Fruit fly (Drosophila melanogaster) whole organism, adult: ENCODE data around the gene pix.

Experiments used
- CG11617 ChIP-seq: fragments of 200-800 bp; sonication (Bioruptor generic); optimal IDR thresholded peaks from 2 replicates; lab custom pipeline; 2017; ENCODE audit warnings: mild to moderate bottlenecking, missing biosample characterization, missing genetic modification reagents, missing genetic modification characterization
- CG12768 ChIP-seq: fragments of 200-800 bp; sonication (Bioruptor generic); optimal IDR thresholded peaks from 2 replicates; lab custom pipeline; 2017; ENCODE audit warnings: missing biosample characterization, missing genetic modification characterization, mild to moderate bottlenecking, moderate library complexity, missing genetic modification reagents
- CG14711 ChIP-seq: fragments of 200-800 bp; sonication (Bioruptor generic); optimal IDR thresholded peaks from 2 replicates; lab custom pipeline; 2018; ENCODE audit warnings: missing biosample characterization, mild to moderate bottlenecking, missing genetic modification characterization, moderate library complexity
- CG1620 ChIP-seq: fragments of 200-800 bp; sonication (Bioruptor generic); optimal IDR thresholded peaks from 2 replicates; lab custom pipeline; 2016; ENCODE audit warnings: missing biosample characterization, missing genetic modification characterization
- CG33017 ChIP-seq: fragments of 200-800 bp; sonication (Bioruptor generic); optimal IDR thresholded peaks from 2 replicates; lab custom pipeline; 2018; ENCODE audit warnings: missing biosample characterization, mild to moderate bottlenecking, missing genetic modification characterization, moderate library complexity
- CG5204 ChIP-seq: fragments of 200-800 bp; sonication (Bioruptor generic); optimal IDR thresholded peaks from 2 replicates; lab custom pipeline; 2016; ENCODE audit warnings: missing biosample characterization, missing genetic modification characterization
- CG7045 ChIP-seq: fragments of 200-800 bp; sonication (Bioruptor generic); optimal IDR thresholded peaks from 2 replicates; lab custom pipeline; 2017; ENCODE audit warnings: missing biosample characterization, mild to moderate bottlenecking, missing genetic modification characterization
- CG7101 ChIP-seq: fragments of 200-800 bp; sonication (Bioruptor generic); optimal IDR thresholded peaks from 2 replicates; lab custom pipeline; 2018; ENCODE audit warnings: missing biosample characterization, mild to moderate bottlenecking, missing genetic modification characterization, moderate library complexity
- Clk ChIP-seq: fragments of 200-800 bp; sonication (Bioruptor generic); optimal IDR thresholded peaks from 2 replicates; lab custom pipeline; 2017; ENCODE audit warnings: missing biosample characterization, missing genetic modification characterization
- Crg-1 ChIP-seq: fragments of 200-800 bp; sonication (Bioruptor generic); optimal IDR thresholded peaks from 2 replicates; lab custom pipeline; 2016; ENCODE audit warnings: missing biosample characterization, missing genetic modification characterization
- Hr96 ChIP-seq: fragments of 200-800 bp; sonication (Bioruptor generic); optimal IDR thresholded peaks from 2 replicates; lab custom pipeline; 2016; ENCODE audit warnings: missing biosample characterization, missing genetic modification characterization
- Mnt ChIP-seq: fragments of 200-800 bp; sonication (Bioruptor generic); optimal IDR thresholded peaks from 2 replicates; lab custom pipeline; 2016; ENCODE audit warnings: missing biosample characterization, mild to moderate bottlenecking, missing genetic modification characterization
- bab1 ChIP-seq: fragments of 200-800 bp; sonication (Bioruptor generic); optimal IDR thresholded peaks from 3 replicates; lab custom pipeline; 2019; ENCODE audit warnings: missing biosample characterization, mild to moderate bottlenecking, missing genetic modification characterization, moderate library complexity
- cic ChIP-seq: fragments of 200-800 bp; sonication (Bioruptor generic); optimal IDR thresholded peaks from 2 replicates; lab custom pipeline; 2017; ENCODE audit warnings: missing biosample characterization, mild to moderate bottlenecking, missing genetic modification characterization, moderate library complexity
- cnc ChIP-seq, 2 experiments: fragments of >200 bp; optimal IDR thresholded peaks; 2 replicates each; lab custom pipeline; 2017
- kay ChIP-seq: fragments of 200-800 bp; sonication (Bioruptor generic); peaks from one replicate; lab custom pipeline; 2016; ENCODE audit warnings: missing biosample characterization, missing genetic modification characterization, borderline replicate concordance
- ovo ChIP-seq: fragments of 200-800 bp; sonication (Bioruptor generic); optimal IDR thresholded peaks from 2 replicates; lab custom pipeline; 2016; ENCODE audit warnings: missing biosample characterization, missing genetic modification characterization
- pad ChIP-seq: fragments of 200-800 bp; sonication (Bioruptor generic); optimal IDR thresholded peaks from 3 replicates; lab custom pipeline; 2017; ENCODE audit warnings: missing biosample characterization, missing genetic modification characterization, mild to moderate bottlenecking, moderate library complexity, missing genetic modification reagents
- tj ChIP-seq: fragments of 200-800 bp; sonication (Bioruptor generic); optimal IDR thresholded peaks from 3 replicates; lab custom pipeline; 2017; ENCODE audit warnings: missing biosample characterization, mild to moderate bottlenecking, missing genetic modification characterization, moderate library complexity
- toe ChIP-seq: fragments of 200-800 bp; sonication (Bioruptor generic); optimal IDR thresholded peaks from 2 replicates; lab custom pipeline; 2016; ENCODE audit warnings: missing biosample characterization, missing genetic modification characterization

Gene pix

DNA sequence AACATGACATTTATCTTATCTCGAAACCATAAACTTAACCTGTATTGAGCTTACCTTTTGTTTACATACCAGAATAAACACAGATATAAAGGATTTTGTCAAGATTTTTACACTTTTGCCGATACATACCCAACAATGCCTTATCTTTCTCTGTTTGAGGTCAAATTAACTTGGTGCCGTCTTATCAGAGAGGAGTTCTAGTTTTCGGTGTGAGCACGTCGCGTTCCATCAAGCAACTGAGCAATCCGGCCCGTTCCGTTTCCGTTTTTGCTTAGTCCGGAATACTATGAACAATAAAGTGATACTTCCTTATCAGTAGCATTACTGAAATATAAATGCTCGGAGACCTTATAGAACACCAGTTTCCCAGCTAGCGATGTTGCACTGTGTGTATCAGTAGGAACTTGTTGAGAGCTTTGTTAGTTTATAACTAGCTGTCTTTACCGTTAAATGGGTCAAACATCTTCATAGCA, 11.3 kb upstream of the pix start, which contains the start of gene Galk:
Gene Galk, minus strand, starts transcription at position 244 of the 473 bp plus-strand sequence.
- TF ChIP-seq CG14711 (no peak), CG11617 (GFP tag; lab: Kevin White, UChicago) (no peak), toe (GFP tag; lab: Kevin White, UChicago) (no peak), CG1620 (GFP tag; lab: Kevin White, UChicago) (peak; percentile 28), CG33017 (tag; lab: Kevin White, UChicago) (peak; percentile 70), cic (GFP tag; lab: Kevin White, UChicago) (peak; percentile 29), kay (GFP tag; lab: Kevin White, UChicago) (no peak), CG7101 (tag; lab: Kevin White, UChicago) (peak; percentile 59), Clk (GFP tag; lab: Kevin White, UChicago) (peak; percentile 13), CG5204 (GFP tag; lab: Kevin White, UChicago) (peak; percentile 64), ovo (GFP tag; lab: Kevin White, UChicago) (peak; percentile 22), Crg-1 (peak; percentile 5), Mnt (GFP tag; lab: Kevin White, UChicago) (peak; percentile 45), bab1 (GFP tag; lab: Kevin White, UChicago) (no peak), tj (peak; percentile 25), Hr96 (no peak), CG12768 (GFP tag; lab: Kevin White, UChicago) (peak; percentile 44)

DNA sequence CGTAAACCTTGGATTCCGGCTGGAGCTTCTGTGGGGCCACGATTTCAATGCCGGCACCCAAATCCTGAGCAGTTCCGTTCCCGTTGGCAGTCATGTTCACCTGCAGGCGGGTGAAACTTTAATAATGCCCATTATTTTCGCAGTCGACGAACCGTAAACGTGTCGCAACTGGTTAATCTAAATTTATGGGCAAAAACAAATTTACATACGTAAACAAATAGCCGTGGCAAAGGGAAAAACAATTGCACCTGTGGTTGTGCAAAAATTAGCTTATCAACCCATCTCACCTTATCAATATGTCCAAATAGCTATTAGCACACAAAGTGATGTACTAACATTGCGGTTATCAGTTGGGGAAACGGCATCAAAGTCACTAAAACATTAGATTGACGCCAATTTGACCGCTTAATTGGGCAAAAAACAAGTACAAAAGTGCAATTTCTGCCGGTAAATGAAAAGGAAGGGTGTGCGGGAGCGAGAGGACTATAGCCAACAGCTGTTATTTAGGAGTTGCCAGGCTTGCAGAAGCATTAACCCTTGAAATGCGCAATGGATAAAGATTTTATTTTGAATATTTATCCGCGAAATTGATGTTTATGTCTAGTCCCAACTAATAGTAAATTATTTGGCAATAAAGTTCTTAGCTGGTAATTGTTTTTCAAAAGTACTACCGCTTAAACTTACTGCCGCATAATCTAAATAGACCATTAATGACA, 10.7 kb upstream of the pix start:
- TF ChIP-seq Hr96, result peak; percentile 8
- TF ChIP-seq CG7045 (GFP tag; lab: Kevin White, UChicago), result peak; percentile 60
- no peak for TF ChIP-seq toe (GFP tag; lab: Kevin White, UChicago)
- TF ChIP-seq CG7101 (tag; lab: Kevin White, UChicago), result no peak
- peak; percentile 25 for TF ChIP-seq tj
- peak; percentile 89 for TF ChIP-seq CG14711
- TF ChIP-seq ovo (GFP tag; lab: Kevin White, UChicago), result no peak
- peak; percentile 19 for TF ChIP-seq Crg-1
- TF ChIP-seq CG11617 (GFP tag; lab: Kevin White, UChicago), result peak; percentile 28
- TF ChIP-seq cic (GFP tag; lab: Kevin White, UChicago), result peak; percentile 79
- peak; percentile 41 for TF ChIP-seq CG12768 (GFP tag; lab: Kevin White, UChicago)
- peak; percentile 58 for TF ChIP-seq CG33017 (tag; lab: Kevin White, UChicago)
- TF ChIP-seq bab1 (GFP tag; lab: Kevin White, UChicago), result no peak
- TF ChIP-seq pad (GFP tag; lab: Kevin White, UChicago), result no peak
- TF ChIP-seq kay (GFP tag; lab: Kevin White, UChicago), result peak; percentile 7
- TF ChIP-seq Mnt (GFP tag; lab: Kevin White, UChicago), result peak; percentile 37
- no peak for TF ChIP-seq cnc (optimal IDR thresholded peaks at IDR 0.05; lab: Kevin White, UChicago)

DNA sequence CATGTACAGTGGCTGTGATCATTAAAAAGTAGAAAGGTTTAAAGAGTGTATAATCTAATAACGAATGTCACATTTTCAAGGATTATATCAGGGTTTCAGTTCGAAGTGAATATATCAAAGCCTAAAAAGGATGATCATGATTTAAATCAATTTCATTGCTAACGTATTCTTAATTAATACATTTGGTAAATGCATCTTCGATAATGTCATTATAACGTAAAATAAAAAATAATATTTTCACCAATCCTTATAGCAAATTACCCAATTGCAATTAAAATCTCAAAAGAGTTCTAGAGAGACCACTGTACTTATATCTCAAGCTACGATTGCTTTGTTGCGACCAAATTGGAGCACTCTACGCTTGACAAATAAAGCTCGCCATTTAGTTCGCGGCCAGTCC, 7.5 kb upstream of the pix start:
- TF ChIP-seq ovo (GFP tag; lab: Kevin White, UChicago), result no peak
- no peak for TF ChIP-seq CG7045 (GFP tag; lab: Kevin White, UChicago)
- TF ChIP-seq pad (GFP tag; lab: Kevin White, UChicago), result no peak
- no peak for TF ChIP-seq CG7101 (tag; lab: Kevin White, UChicago)
- no peak for TF ChIP-seq toe (GFP tag; lab: Kevin White, UChicago)
- no peak for TF ChIP-seq cic (GFP tag; lab: Kevin White, UChicago)
- TF ChIP-seq Mnt (GFP tag; lab: Kevin White, UChicago), result no peak
- no peak for TF ChIP-seq CG12768 (GFP tag; lab: Kevin White, UChicago)
- no peak for TF ChIP-seq kay (GFP tag; lab: Kevin White, UChicago)
- TF ChIP-seq CG11617 (GFP tag; lab: Kevin White, UChicago), result no peak
- TF ChIP-seq bab1 (GFP tag; lab: Kevin White, UChicago), result no peak
- TF ChIP-seq CG14711, result no peak
- no peak for TF ChIP-seq Hr96
- no peak for TF ChIP-seq tj
- no peak for TF ChIP-seq CG33017 (tag; lab: Kevin White, UChicago)
- no peak for TF ChIP-seq Clk (GFP tag; lab: Kevin White, UChicago)
- TF ChIP-seq cnc (optimal IDR thresholded peaks at IDR 0.05; lab: Kevin White, UChicago), result no peak
- TF ChIP-seq Crg-1, result no peak
- TF ChIP-seq CG5204 (GFP tag; lab: Kevin White, UChicago), result no peak
- TF ChIP-seq CG1620 (GFP tag; lab: Kevin White, UChicago), result no peak

DNA sequence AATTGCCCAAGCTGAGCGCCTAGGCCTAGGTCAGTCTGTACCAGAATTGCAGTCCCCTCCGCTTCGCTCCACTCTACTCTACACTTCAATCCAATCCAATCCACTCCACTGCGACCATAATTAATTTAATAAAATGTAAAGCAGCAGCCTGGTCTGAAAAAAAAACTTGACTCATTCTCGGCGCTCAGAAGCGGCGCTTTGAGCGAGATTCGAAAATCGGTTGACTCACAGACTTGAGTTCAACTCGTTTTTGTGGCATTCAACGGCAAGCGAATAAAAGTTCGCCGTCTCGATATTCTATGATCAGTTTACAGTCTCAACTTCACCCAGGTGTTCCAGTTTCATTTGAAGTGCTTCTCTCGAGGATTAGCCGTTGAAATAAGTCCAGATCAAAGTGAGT, 6.9 kb upstream of the pix start, which contains the start of gene CG13314:
Gene CG13314, plus strand, starts transcription at position 301 of the 400 bp plus-strand sequence.
- TF ChIP-seq CG7045 (GFP tag; lab: Kevin White, UChicago) (no peak), CG14711 (no peak), CG7101 (tag; lab: Kevin White, UChicago) (no peak), CG5204 (GFP tag; lab: Kevin White, UChicago) (no peak), cic (GFP tag; lab: Kevin White, UChicago) (no peak), cnc (optimal IDR thresholded peaks at IDR 0.05; lab: Kevin White, UChicago) (no peak), kay (GFP tag; lab: Kevin White, UChicago) (no peak), tj (no peak), CG11617 (GFP tag; lab: Kevin White, UChicago) (no peak), CG12768 (GFP tag; lab: Kevin White, UChicago) (no peak)

DNA sequence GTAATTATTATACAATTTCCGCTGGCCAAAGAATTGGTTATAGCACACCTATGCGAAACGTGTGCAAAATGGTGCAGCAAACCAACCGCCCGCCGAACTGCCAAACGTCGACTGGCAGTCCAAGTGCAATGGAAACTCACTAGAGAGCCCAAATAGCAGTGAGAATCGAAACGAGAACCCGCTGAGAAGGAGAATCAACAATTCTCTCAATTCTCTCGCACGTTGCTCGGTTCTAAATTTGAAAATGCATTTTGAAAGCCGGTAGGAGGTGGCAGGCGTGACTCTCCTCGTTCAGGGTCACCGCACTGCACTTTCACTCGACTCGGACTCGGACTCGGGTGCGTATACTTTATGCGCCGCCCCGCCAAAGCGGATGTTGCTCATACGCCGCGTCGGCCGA, 5.2 kb upstream of the pix start, which contains the start of gene CG5644:
Gene CG5644, minus strand, starts transcription at position 101 of the 400 bp plus-strand sequence.
- TF ChIP-seq tj (peak; percentile 0), toe (GFP tag; lab: Kevin White, UChicago) (no peak)
